Fruit fly (Drosophila melanogaster) whole organism, embryonic: Measurements from ENCODE around the gene CG18281.

ENCODE experiments used
- Antp ChIP-seq: fragments of 200-800 bp; sonication (Bioruptor generic); optimal IDR thresholded peaks from 3 replicates; lab custom pipeline; 2016; ENCODE audit warnings: missing biosample characterization, missing genetic modification characterization
- Atf-2 ChIP-seq: fragments of 200-800 bp; sonication (Bioruptor generic); optimal IDR thresholded peaks from 2 replicates; lab custom pipeline; 2016; ENCODE audit warnings: missing biosample characterization, missing genetic modification characterization
- B-H2 ChIP-seq: fragments of 200-800 bp; sonication (Bioruptor generic); optimal IDR thresholded peaks from 2 replicates; lab custom pipeline; 2018; ENCODE audit warnings: missing biosample characterization, mild to moderate bottlenecking, missing genetic modification characterization
- CG10565 ChIP-seq: fragments of 200-800 bp; sonication (Bioruptor generic); optimal IDR thresholded peaks from 3 replicates; lab custom pipeline; 2016; ENCODE audit warnings: missing biosample characterization, mild to moderate bottlenecking, missing genetic modification characterization
- CG13624 ChIP-seq: fragments of 200-800 bp; sonication (Bioruptor generic); optimal IDR thresholded peaks from 2 replicates; lab custom pipeline; 2016; ENCODE audit warnings: missing biosample characterization, missing genetic modification characterization
- CG15269 ChIP-seq: fragments of 200-800 bp; sonication (Bioruptor generic); optimal IDR thresholded peaks from 2 replicates; lab custom pipeline; 2018; ENCODE audit warnings: missing biosample characterization, mild to moderate bottlenecking, missing genetic modification characterization, moderate library complexity
- CG16863 ChIP-seq: fragments of 200-800 bp; sonication (Bioruptor generic); optimal IDR thresholded peaks from 3 replicates; lab custom pipeline; 2016; ENCODE audit warnings: missing biosample characterization, missing genetic modification characterization
- CG18599 ChIP-seq: fragments of 200-800 bp; sonication (Bioruptor generic); optimal IDR thresholded peaks from 3 replicates; lab custom pipeline; 2017; ENCODE audit warnings: missing biosample characterization, missing genetic modification characterization, mild to moderate bottlenecking, moderate library complexity, missing genetic modification reagents
- CG2678 ChIP-seq: fragments of 200-800 bp; sonication (Bioruptor generic); optimal IDR thresholded peaks from 3 replicates; lab custom pipeline; 2019; ENCODE audit warnings: missing biosample characterization, mild to moderate bottlenecking, missing genetic modification characterization, moderate library complexity
- CG31388 ChIP-seq: fragments of 200-800 bp; sonication (Bioruptor generic); optimal IDR thresholded peaks from 2 replicates; lab custom pipeline; 2016; ENCODE audit warnings: missing biosample characterization, missing genetic modification characterization
- CG3281 ChIP-seq: fragments of 200-800 bp; sonication (Bioruptor generic); optimal IDR thresholded peaks from 3 replicates; lab custom pipeline; 2017; ENCODE audit warnings: missing biosample characterization, mild to moderate bottlenecking, missing genetic modification characterization
- CG4360 ChIP-seq: fragments of 200-800 bp; sonication (Bioruptor generic); IDR thresholded peaks from 2 replicates; pipeline ENCODE4 v1.3.6; 2022; ENCODE audit warnings: missing biosample characterization, missing genetic modification characterization
- CG4424 ChIP-seq: fragments of 200-800 bp; sonication (Bioruptor generic); optimal IDR thresholded peaks from 3 replicates; lab custom pipeline; 2016; ENCODE audit warnings: missing biosample characterization, missing genetic modification characterization
- CG4617 ChIP-seq: fragments of 200-800 bp; sonication (Bioruptor generic); optimal IDR thresholded peaks from 3 replicates; lab custom pipeline; 2016; ENCODE audit warnings: missing biosample characterization, missing genetic modification characterization, borderline replicate concordance
- CG5180 ChIP-seq: fragments of 200-800 bp; sonication (Bioruptor generic); optimal IDR thresholded peaks from 3 replicates; lab custom pipeline; 2017; ENCODE audit warnings: missing biosample characterization, missing genetic modification characterization, mild to moderate bottlenecking, moderate library complexity, missing genetic modification reagents
- CG7839 ChIP-seq: fragments of 200-800 bp; sonication (Bioruptor generic); optimal IDR thresholded peaks from 3 replicates; lab custom pipeline; 2018; ENCODE audit warnings: missing biosample characterization, mild to moderate bottlenecking, missing genetic modification characterization, moderate library complexity
- CG8089 ChIP-seq: fragments of 200-800 bp; sonication (Bioruptor generic); optimal IDR thresholded peaks from 3 replicates; lab custom pipeline; 2016; ENCODE audit warnings: missing biosample characterization, missing genetic modification characterization
- CG9817 ChIP-seq: fragments of 200-800 bp; sonication (Bioruptor generic); optimal IDR thresholded peaks from 2 replicates; lab custom pipeline; 2018; ENCODE audit warnings: missing biosample characterization, mild to moderate bottlenecking, missing genetic modification characterization, moderate library complexity
- D19B ChIP-seq: fragments of 200-800 bp; sonication (Bioruptor generic); optimal IDR thresholded peaks from 2 replicates; lab custom pipeline; 2017; ENCODE audit warnings: missing biosample characterization, mild to moderate bottlenecking, missing genetic modification characterization
- Dad ChIP-seq: fragments of 200-800 bp; sonication (Bioruptor generic); optimal IDR thresholded peaks from 3 replicates; lab custom pipeline; 2016; ENCODE audit warnings: missing biosample characterization, missing genetic modification characterization
- Dll ChIP-seq: fragments of 200-800 bp; sonication (Bioruptor generic); IDR thresholded peaks from 4 replicates; pipeline ENCODE4 v1.3.6; 2022; ENCODE audit warnings: missing biosample characterization, missing genetic modification characterization; ENCODE audit not compliant: partially characterized antibody
- Fer2 ChIP-seq: fragments of 200-800 bp; sonication (Bioruptor generic); optimal IDR thresholded peaks from 2 replicates; lab custom pipeline; 2018; ENCODE audit warnings: missing biosample characterization, mild to moderate bottlenecking, missing genetic modification characterization, moderate library complexity
- HLHmδ ChIP-seq: fragments of 200-800 bp; sonication (Bioruptor generic); optimal IDR thresholded peaks from 2 replicates; lab custom pipeline; 2018; ENCODE audit warnings: missing biosample characterization, mild to moderate bottlenecking, missing genetic modification characterization, moderate library complexity
- Hey ChIP-seq: fragments of 200-800 bp; sonication (Bioruptor generic); optimal IDR thresholded peaks from 3 replicates; lab custom pipeline; 2018; ENCODE audit warnings: missing biosample characterization, mild to moderate bottlenecking, missing genetic modification characterization
- Hr51 ChIP-seq, 2 experiments: fragments of 200-800 bp; sonication (Bioruptor generic); optimal IDR thresholded peaks; 2 replicates in 1 of 2; 3 replicates in 1 of 2; lab custom pipeline; 2016 to 2018; ENCODE audit warnings: missing biosample characterization in 2 of 2, missing genetic modification characterization in 2 of 2, mild to moderate bottlenecking in 1 of 2, moderate library complexity in 1 of 2
- Hr78 ChIP-seq, 2 experiments: fragments of 200-800 bp in 1 of 2; fragments of >200 bp in 1 of 2; sonication (Bioruptor generic) in 1 of 2; optimal IDR thresholded peaks; 2 replicates each; lab custom pipeline; 2017 to 2019; ENCODE audit warnings: missing biosample characterization in 2 of 2, missing genetic modification characterization in 2 of 2, mild to moderate bottlenecking in 1 of 2, moderate library complexity in 1 of 2
- Hsf ChIP-seq: fragments of 200-800 bp; sonication (Bioruptor generic); optimal IDR thresholded peaks from 3 replicates; lab custom pipeline; 2016; ENCODE audit warnings: missing biosample characterization, missing genetic modification characterization
- Jarid2 ChIP-seq: fragments of 200-800 bp; sonication (Bioruptor generic); optimal IDR thresholded peaks from 3 replicates; lab custom pipeline; 2017; ENCODE audit warnings: mild to moderate bottlenecking, missing biosample characterization, missing genetic modification reagents, missing genetic modification characterization
- Med ChIP-seq: fragments of 200-800 bp; sonication (Bioruptor generic); peaks from one replicate; lab custom pipeline; 2016; ENCODE audit warnings: missing biosample characterization, missing genetic modification characterization, mild to moderate bottlenecking, inconsistent platforms, moderate library complexity
- Meics ChIP-seq: fragments of 200-800 bp; sonication (Bioruptor generic); optimal IDR thresholded peaks from 2 replicates; lab custom pipeline; 2017; ENCODE audit warnings: missing biosample characterization, mild to moderate bottlenecking, missing genetic modification characterization
- Oli ChIP-seq: fragments of 200-800 bp; sonication (Bioruptor generic); optimal IDR thresholded peaks from 2 replicates; lab custom pipeline; 2018; ENCODE audit warnings: missing biosample characterization, mild to moderate bottlenecking, missing genetic modification characterization, moderate library complexity
- Poxn ChIP-seq: fragments of 200-800 bp; sonication (Bioruptor generic); IDR thresholded peaks from 2 replicates; pipeline ENCODE4 v1.3.6; 2022; ENCODE audit warnings: missing biosample characterization, missing genetic modification characterization
- Stat92E ChIP-seq, 3 experiments: fragments of >200 bp in 2 of 3; fragments of 200-800 bp in 1 of 3; sonication (Bioruptor generic) in 1 of 3; optimal IDR thresholded peaks; 2 replicates each; lab custom pipeline; 2017 to 2019; ENCODE audit warnings: missing biosample characterization in 3 of 3, missing genetic modification characterization in 3 of 3, mild to moderate bottlenecking in 1 of 3, moderate library complexity in 1 of 3
- ci ChIP-seq: fragments of 200-800 bp; sonication (Bioruptor generic); IDR thresholded peaks from 3 replicates; pipeline ENCODE4 v1.3.6; 2022; ENCODE audit warnings: missing biosample characterization, missing genetic modification characterization
- exex ChIP-seq: fragments of 200-800 bp; sonication (Bioruptor generic); optimal IDR thresholded peaks from 4 replicates; lab custom pipeline; 2018; ENCODE audit warnings: missing biosample characterization, mild to moderate bottlenecking, missing genetic modification characterization, moderate library complexity
- fru ChIP-seq: fragments of >200 bp; optimal IDR thresholded peaks from 2 replicates; lab custom pipeline; 2017
- gcm ChIP-seq: fragments of 200-800 bp; sonication (Bioruptor generic); optimal IDR thresholded peaks from 2 replicates; lab custom pipeline; 2019; ENCODE audit warnings: missing biosample characterization, mild to moderate bottlenecking, missing genetic modification characterization, moderate library complexity
- gro ChIP-seq: fragments of 200-800 bp; sonication (Bioruptor generic); optimal IDR thresholded peaks from 2 replicates; lab custom pipeline; 2016; ENCODE audit warnings: missing biosample characterization, missing genetic modification characterization
- insv ChIP-seq, 2 experiments: fragments of 200-800 bp; sonication (Bioruptor generic); optimal IDR thresholded peaks; 3 replicates each; lab custom pipeline; 2016 to 2018; ENCODE audit warnings: missing biosample characterization in 2 of 2, missing genetic modification characterization in 2 of 2
- kah ChIP-seq: fragments of 200-800 bp; sonication (Bioruptor generic); optimal IDR thresholded peaks from 2 replicates; lab custom pipeline; 2018; ENCODE audit warnings: missing biosample characterization, mild to moderate bottlenecking, missing genetic modification characterization
- knrl ChIP-seq: fragments of 200-800 bp; sonication (Bioruptor generic); IDR thresholded peaks from 3 replicates; pipeline ENCODE4 v1.3.6; 2022; ENCODE audit warnings: missing biosample characterization, missing genetic modification characterization; ENCODE audit not compliant: partially characterized antibody
- org-1 ChIP-seq: fragments of 200-800 bp; sonication (Bioruptor generic); optimal IDR thresholded peaks from 2 replicates; lab custom pipeline; 2017; ENCODE audit warnings: missing biosample characterization, missing genetic modification characterization
- pita ChIP-seq: fragments of 200-800 bp; sonication (Bioruptor generic); optimal IDR thresholded peaks from 2 replicates; lab custom pipeline; 2017; ENCODE audit warnings: missing biosample characterization, mild to moderate bottlenecking, missing genetic modification characterization
- psq ChIP-seq: fragments of 200-800 bp; sonication (Bioruptor generic); optimal IDR thresholded peaks from 2 replicates; lab custom pipeline; 2017; ENCODE audit warnings: missing biosample characterization, missing genetic modification characterization
- tin ChIP-seq: fragments of 200-800 bp; sonication (Bioruptor generic); optimal IDR thresholded peaks from 3 replicates; lab custom pipeline; 2016; ENCODE audit warnings: missing biosample characterization, missing genetic modification characterization
- toy ChIP-seq: fragments of 200-800 bp; sonication (Bioruptor generic); IDR thresholded peaks from 2 replicates; pipeline ENCODE4 v1.3.6; 2022; ENCODE audit warnings: missing biosample characterization, missing genetic modification characterization
- tx ChIP-seq: fragments of 200-800 bp; sonication (Bioruptor generic); optimal IDR thresholded peaks from 2 replicates; lab custom pipeline; 2016; ENCODE audit warnings: missing biosample characterization, missing genetic modification characterization
- wdn ChIP-seq: fragments of 200-800 bp; sonication (Bioruptor generic); IDR thresholded peaks from 2 replicates; pipeline ENCODE4 v1.3.6; 2022; ENCODE audit warnings: missing biosample characterization, missing genetic modification characterization
- yki ChIP-seq: fragments of >200 bp; optimal IDR thresholded peaks from 3 replicates; lab custom pipeline; 2018

Gene CG18281

DNA sequence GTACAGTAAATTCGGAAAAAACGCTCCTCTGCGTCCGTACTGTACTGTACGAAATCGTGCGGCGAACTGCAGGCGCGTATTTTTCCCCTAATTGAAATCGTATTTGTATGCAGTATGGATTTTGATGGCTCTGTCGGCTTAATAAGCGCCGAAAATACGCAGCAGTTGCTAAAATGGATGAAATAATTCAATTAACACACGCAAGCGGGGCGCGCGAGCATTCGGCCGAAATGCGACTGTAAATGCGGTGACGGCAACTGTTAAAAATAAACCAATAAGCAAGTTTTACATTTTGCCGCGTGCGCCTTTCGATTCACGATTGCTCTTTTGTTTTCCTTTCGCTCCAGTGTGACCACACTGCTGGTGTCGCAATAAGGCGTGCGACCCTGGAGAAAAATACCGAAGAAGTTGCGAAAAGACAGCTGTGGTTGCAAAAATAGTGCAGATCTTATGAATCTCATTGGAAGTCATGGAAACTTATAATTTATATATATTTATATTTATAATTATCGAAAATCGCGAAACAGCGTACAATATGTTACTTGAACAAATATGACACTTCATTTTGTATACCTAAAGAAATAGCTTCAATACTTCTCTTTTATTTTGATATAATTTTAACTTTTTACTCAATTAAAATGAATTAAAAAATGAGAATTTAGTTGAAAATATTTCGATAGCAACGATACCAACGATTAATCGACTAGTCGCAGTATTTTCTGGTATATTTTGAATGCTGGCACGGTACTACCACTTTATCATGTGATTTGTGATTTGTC, 26.4 kb upstream of the CG18281 start, which contains the start of the genes CG32428 and CG5969 (continued):
- TF ChIP-seq exex (peak; percentile 8), knrl (GFP tag; lab: Robert Waterston, UW) (no peak), CG8089 (no peak), CG13624 (GFP tag; lab: Kevin White, UChicago) (peak; percentile 31), psq (GFP tag; lab: Kevin White, UChicago) (peak; percentile 69), CG15269 (peak; percentile 70), Oli (tag; lab: Kevin White, UChicago) (peak; percentile 48), toy (GFP tag; lab: Robert Waterston, UW) (no peak), Meics (GFP tag; lab: Kevin White, UChicago) (peak; percentile 79), Dll (no peak), D19B (peak; percentile 24), Hr51 (GFP tag; optimal IDR thresholded peaks at IDR 0.05; lab: Kevin White, UChicago) (peak; percentile 0 to 79), gro (GFP tag; lab: Kevin White, UChicago) (peak; percentile 9), Hsf (GFP tag; lab: Kevin White, UChicago) (no peak), Poxn (no peak), org-1 (GFP tag; lab: Kevin White, UChicago) (no peak), CG16863 (GFP tag; lab: Kevin White, UChicago) (no peak), Fer2 (tag; lab: Kevin White, UChicago) (peak; percentile 52), pita (GFP tag; lab: Kevin White, UChicago) (no peak), CG31388 (no peak), Antp (GFP tag; lab: Kevin White, UChicago) (no peak), HLHmδ (GFP tag; lab: Kevin White, UChicago) (peak; percentile 34), CG4617 (GFP tag; lab: Kevin White, UChicago) (no peak), kah (GFP tag; lab: Kevin White, UChicago) (no peak), fru (lab: Kevin White, UChicago) (no peak), gcm (GFP tag; lab: Kevin White, UChicago) (peak; percentile 32), insv (GFP tag; optimal IDR thresholded peaks at IDR 0.05; lab: Kevin White, UChicago) (peak in 1 of 2 experiments; percentile 70), CG9817 (tag; lab: Kevin White, UChicago) (peak; percentile 70), Atf-2 (GFP tag; lab: Kevin White, UChicago) (no peak), ci (peak; percentile 36; the same call in 2 of the 3 replicates), CG4424 (GFP tag; lab: Kevin White, UChicago) (peak; percentile 37), CG10565 (GFP tag; lab: Kevin White, UChicago) (no peak), tx (GFP tag; lab: Kevin White, UChicago) (no peak), CG3281 (GFP tag; lab: Kevin White, UChicago) (peak; percentile 63), B-H2 (no peak), Med (GFP tag; lab: Kevin White, UChicago) (peak; percentile 82), Stat92E (GFP tag; optimal IDR thresholded peaks at IDR 0.05; lab: Kevin White, UChicago) (no peak), tin (GFP tag; lab: Kevin White, UChicago) (no peak), wdn (GFP tag; lab: Robert Waterston, UW) (0 out of 2 replicates have a peak, but pooled peaks have one; percentile 43), CG18599 (GFP tag; lab: Kevin White, UChicago) (peak; percentile 77), Hr78 (GFP tag; optimal IDR thresholded peaks at IDR 0.05; lab: Kevin White, UChicago) (no peak), Hey (tag; lab: Kevin White, UChicago) (no peak), yki (lab: Kevin White, UChicago) (no peak), CG5180 (GFP tag; lab: Kevin White, UChicago) (no peak), CG4360 (GFP tag; lab: Robert Waterston, UW) (no peak), CG2678 (peak; percentile 80), CG7839 (tag; lab: Kevin White, UChicago) (peak; percentile 76), Jarid2 (GFP tag; lab: Kevin White, UChicago) (peak; percentile 55), Dad (GFP tag; lab: Kevin White, UChicago) (no peak)
